Fruit fly (Drosophila melanogaster) whole organism, adult: ENCODE data around the gene CG6567.
A peak's percentile ranks its signal among the peaks of the same experiment; 100 is the strongest.

Experiments used
- CG11617 ChIP-seq: fragments of 200-800 bp; sonication (Bioruptor generic); optimal IDR thresholded peaks from 2 replicates; lab custom pipeline; 2017; ENCODE audit warnings: mild to moderate bottlenecking, missing biosample characterization, missing genetic modification reagents, missing genetic modification characterization
- CG12768 ChIP-seq: fragments of 200-800 bp; sonication (Bioruptor generic); optimal IDR thresholded peaks from 2 replicates; lab custom pipeline; 2017; ENCODE audit warnings: missing biosample characterization, missing genetic modification characterization, mild to moderate bottlenecking, moderate library complexity, missing genetic modification reagents
- CG14711 ChIP-seq: fragments of 200-800 bp; sonication (Bioruptor generic); optimal IDR thresholded peaks from 2 replicates; lab custom pipeline; 2018; ENCODE audit warnings: missing biosample characterization, mild to moderate bottlenecking, missing genetic modification characterization, moderate library complexity
- CG1620 ChIP-seq: fragments of 200-800 bp; sonication (Bioruptor generic); optimal IDR thresholded peaks from 2 replicates; lab custom pipeline; 2016; ENCODE audit warnings: missing biosample characterization, missing genetic modification characterization
- CG33017 ChIP-seq: fragments of 200-800 bp; sonication (Bioruptor generic); optimal IDR thresholded peaks from 2 replicates; lab custom pipeline; 2018; ENCODE audit warnings: missing biosample characterization, mild to moderate bottlenecking, missing genetic modification characterization, moderate library complexity
- CG5204 ChIP-seq: fragments of 200-800 bp; sonication (Bioruptor generic); optimal IDR thresholded peaks from 2 replicates; lab custom pipeline; 2016; ENCODE audit warnings: missing biosample characterization, missing genetic modification characterization
- CG7045 ChIP-seq: fragments of 200-800 bp; sonication (Bioruptor generic); optimal IDR thresholded peaks from 2 replicates; lab custom pipeline; 2017; ENCODE audit warnings: missing biosample characterization, mild to moderate bottlenecking, missing genetic modification characterization
- CG7101 ChIP-seq: fragments of 200-800 bp; sonication (Bioruptor generic); optimal IDR thresholded peaks from 2 replicates; lab custom pipeline; 2018; ENCODE audit warnings: missing biosample characterization, mild to moderate bottlenecking, missing genetic modification characterization, moderate library complexity
- Clk ChIP-seq: fragments of 200-800 bp; sonication (Bioruptor generic); optimal IDR thresholded peaks from 2 replicates; lab custom pipeline; 2017; ENCODE audit warnings: missing biosample characterization, missing genetic modification characterization
- Crg-1 ChIP-seq: fragments of 200-800 bp; sonication (Bioruptor generic); optimal IDR thresholded peaks from 2 replicates; lab custom pipeline; 2016; ENCODE audit warnings: missing biosample characterization, missing genetic modification characterization
- Hr96 ChIP-seq: fragments of 200-800 bp; sonication (Bioruptor generic); optimal IDR thresholded peaks from 2 replicates; lab custom pipeline; 2016; ENCODE audit warnings: missing biosample characterization, missing genetic modification characterization
- Mnt ChIP-seq: fragments of 200-800 bp; sonication (Bioruptor generic); optimal IDR thresholded peaks from 2 replicates; lab custom pipeline; 2016; ENCODE audit warnings: missing biosample characterization, mild to moderate bottlenecking, missing genetic modification characterization
- bab1 ChIP-seq: fragments of 200-800 bp; sonication (Bioruptor generic); optimal IDR thresholded peaks from 3 replicates; lab custom pipeline; 2019; ENCODE audit warnings: missing biosample characterization, mild to moderate bottlenecking, missing genetic modification characterization, moderate library complexity
- cic ChIP-seq: fragments of 200-800 bp; sonication (Bioruptor generic); optimal IDR thresholded peaks from 2 replicates; lab custom pipeline; 2017; ENCODE audit warnings: missing biosample characterization, mild to moderate bottlenecking, missing genetic modification characterization, moderate library complexity
- cnc ChIP-seq, 2 experiments: fragments of >200 bp; optimal IDR thresholded peaks; 2 replicates each; lab custom pipeline; 2017
- kay ChIP-seq: fragments of 200-800 bp; sonication (Bioruptor generic); peaks from one replicate; lab custom pipeline; 2016; ENCODE audit warnings: missing biosample characterization, missing genetic modification characterization, borderline replicate concordance
- ovo ChIP-seq: fragments of 200-800 bp; sonication (Bioruptor generic); optimal IDR thresholded peaks from 2 replicates; lab custom pipeline; 2016; ENCODE audit warnings: missing biosample characterization, missing genetic modification characterization
- pad ChIP-seq: fragments of 200-800 bp; sonication (Bioruptor generic); optimal IDR thresholded peaks from 3 replicates; lab custom pipeline; 2017; ENCODE audit warnings: missing biosample characterization, missing genetic modification characterization, mild to moderate bottlenecking, moderate library complexity, missing genetic modification reagents
- tj ChIP-seq: fragments of 200-800 bp; sonication (Bioruptor generic); optimal IDR thresholded peaks from 3 replicates; lab custom pipeline; 2017; ENCODE audit warnings: missing biosample characterization, mild to moderate bottlenecking, missing genetic modification characterization, moderate library complexity
- toe ChIP-seq: fragments of 200-800 bp; sonication (Bioruptor generic); optimal IDR thresholded peaks from 2 replicates; lab custom pipeline; 2016; ENCODE audit warnings: missing biosample characterization, missing genetic modification characterization

The CG6567 gene

DNA sequence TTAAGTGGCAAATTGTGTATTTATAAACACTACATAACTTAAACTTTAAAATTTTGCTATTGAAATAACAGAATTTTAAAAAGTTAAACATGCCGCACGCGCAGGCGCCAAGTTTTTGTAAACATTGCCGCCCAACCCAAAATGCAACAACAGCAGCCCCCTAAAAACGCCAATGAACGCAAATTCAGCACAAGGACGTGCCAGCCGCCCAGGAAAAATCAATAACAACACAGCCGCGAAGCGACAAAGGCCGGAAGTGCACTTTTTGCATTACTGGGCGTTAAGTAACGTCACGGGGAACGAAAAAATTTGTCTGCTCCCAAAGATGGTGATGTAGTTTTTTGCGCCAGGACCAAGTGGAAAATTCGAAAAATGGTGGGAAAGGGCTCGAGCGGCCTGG lies 18.6 kb upstream of the CG6567 start, which contains the start of gene CG4596:
Gene CG4596 (plus strand): TSS at position 219 of the 400 bp plus-strand sequence.
- TF ChIP-seq Hr96 (GFP tag; lab: Kevin White, UChicago) (no peak), bab1 (GFP tag; lab: Kevin White, UChicago) (no peak), CG33017 (tag; lab: Kevin White, UChicago) (no peak), Crg-1 (GFP tag; lab: Kevin White, UChicago) (no peak), CG5204 (no peak), cic (GFP tag; lab: Kevin White, UChicago) (no peak), CG12768 (GFP tag; lab: Kevin White, UChicago) (no peak), cnc (optimal IDR thresholded peaks at IDR 0.05; lab: Kevin White, UChicago) (no peak), pad (GFP tag; lab: Kevin White, UChicago) (no peak), CG7045 (GFP tag; lab: Kevin White, UChicago) (no peak), tj (GFP tag; lab: Kevin White, UChicago) (no peak), Mnt (no peak), kay (no peak)

DNA sequence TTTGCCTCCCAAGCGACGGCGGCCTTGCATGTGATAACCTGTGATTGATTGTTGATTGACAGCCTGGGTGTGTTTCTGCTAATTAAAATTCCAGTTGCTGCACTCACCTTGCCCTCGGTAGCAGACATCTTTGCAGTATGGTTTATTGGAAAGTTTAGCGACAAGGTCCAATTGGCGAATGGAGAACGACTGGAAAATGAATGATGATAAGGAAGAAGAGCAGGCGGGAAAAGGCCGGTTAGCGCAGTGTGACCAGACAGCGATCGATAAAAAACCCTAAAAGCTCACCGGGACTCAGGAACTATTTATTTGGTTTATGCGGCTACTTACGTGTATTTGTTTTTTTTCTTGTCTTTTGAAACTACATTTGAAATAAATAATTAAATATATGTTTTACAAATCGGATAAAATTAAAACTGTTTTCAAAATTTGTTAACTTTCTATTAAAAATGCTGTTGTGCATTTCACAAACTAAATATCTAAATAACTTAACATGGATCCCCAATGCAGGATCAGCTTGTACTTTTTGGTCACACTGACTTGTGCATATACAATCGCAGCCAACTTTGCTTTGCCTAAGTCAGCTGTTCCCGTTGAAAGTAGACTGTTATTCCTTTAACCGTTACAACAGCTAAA lies 18.0 kb upstream of the CG6567 start, which contains the start of gene Fdh:
Gene Fdh (minus strand): TSS at position 234 of the 636 bp plus-strand sequence.
- TF ChIP-seq CG7101 (tag; lab: Kevin White, UChicago) (peak; percentile 69), CG14711 (peak; percentile 77), CG33017 (tag; lab: Kevin White, UChicago) (peak; percentile 72), CG1620 (GFP tag; lab: Kevin White, UChicago) (peak; percentile 3), Clk (GFP tag; lab: Kevin White, UChicago) (no peak), Crg-1 (GFP tag; lab: Kevin White, UChicago) (peak; percentile 6), CG11617 (GFP tag; lab: Kevin White, UChicago) (peak; percentile 74), cic (GFP tag; lab: Kevin White, UChicago) (peak; percentile 8), Hr96 (GFP tag; lab: Kevin White, UChicago) (no peak), bab1 (GFP tag; lab: Kevin White, UChicago) (peak; percentile 58), pad (GFP tag; lab: Kevin White, UChicago) (peak; percentile 41), toe (GFP tag; lab: Kevin White, UChicago) (no peak), cnc (optimal IDR thresholded peaks at IDR 0.05; lab: Kevin White, UChicago) (peak in 1 of 2 experiments; percentile 52), CG5204 (no peak), kay (peak; percentile 82), Mnt (peak; percentile 41), CG7045 (GFP tag; lab: Kevin White, UChicago) (peak; percentile 23), ovo (GFP tag; lab: Kevin White, UChicago) (peak; percentile 4), tj (GFP tag; lab: Kevin White, UChicago) (peak; percentile 28), CG12768 (GFP tag; lab: Kevin White, UChicago) (peak; percentile 62)

DNA sequence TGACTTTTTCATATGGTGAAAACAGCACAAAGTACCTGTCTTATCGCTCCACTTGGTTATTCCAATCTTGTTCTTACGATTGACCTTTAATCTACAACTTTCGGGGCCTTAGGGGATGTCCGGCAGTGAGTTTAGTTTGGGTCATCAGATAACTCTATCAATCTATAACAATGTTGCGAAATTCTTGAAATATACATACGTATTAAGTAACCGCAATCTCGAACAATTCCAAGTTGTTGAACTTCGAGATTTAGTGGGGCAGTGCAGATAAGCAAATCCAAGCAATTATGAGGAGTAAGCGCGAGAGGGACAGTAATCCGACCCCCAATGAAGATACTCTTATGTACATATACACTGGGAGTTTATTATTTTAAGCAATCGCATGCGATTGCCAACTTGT lies 16.3 kb upstream of the CG6567 start:
- TF ChIP-seq CG12768 (GFP tag; lab: Kevin White, UChicago) = no peak
- peak; percentile 32 for TF ChIP-seq cic (GFP tag; lab: Kevin White, UChicago)
- TF ChIP-seq tj (GFP tag; lab: Kevin White, UChicago) = peak; percentile 8

DNA sequence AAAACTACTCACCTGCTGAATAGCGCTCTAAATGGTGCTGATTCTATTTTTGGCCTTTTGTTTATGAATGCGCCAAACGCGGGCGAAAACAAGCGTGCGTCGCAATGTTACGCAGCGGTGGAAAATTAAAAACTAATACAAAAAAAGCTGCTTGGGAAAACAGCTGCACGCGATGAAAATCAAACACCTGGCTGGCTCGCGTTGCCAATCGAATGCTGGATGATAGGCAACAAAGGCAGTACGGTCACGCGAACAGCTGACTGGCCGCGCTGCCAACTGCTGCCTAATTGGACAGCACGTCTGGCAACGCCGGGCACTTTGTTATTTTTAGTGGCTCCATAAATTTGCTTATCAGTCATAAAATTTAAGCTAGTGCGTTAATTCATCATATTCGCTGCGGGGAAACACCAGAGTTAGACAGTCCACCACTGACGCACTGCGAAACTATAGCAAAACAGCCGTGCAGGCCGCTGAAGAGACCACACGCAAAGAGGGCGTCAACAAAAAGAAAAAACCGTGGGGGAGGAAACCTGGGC lies 14.2 kb upstream of the CG6567 start, which contains the start of the genes SelR and Tsp86D:
Gene SelR (minus strand): TSS at position 216 of the 536 bp plus-strand sequence.
Gene Tsp86D (plus strand): TSS at position 282 of the 536 bp plus-strand sequence.
- TF ChIP-seq cic (GFP tag; lab: Kevin White, UChicago) (peak; percentile 83), kay (no peak), CG14711 (peak; percentile 50), tj (GFP tag; lab: Kevin White, UChicago) (peak; percentile 90), CG1620 (GFP tag; lab: Kevin White, UChicago) (peak; percentile 16), ovo (GFP tag; lab: Kevin White, UChicago) (peak; percentile 6), Mnt (peak; percentile 69), CG33017 (tag; lab: Kevin White, UChicago) (peak; percentile 56), CG5204 (no peak), Clk (GFP tag; lab: Kevin White, UChicago) (peak; percentile 37), pad (GFP tag; lab: Kevin White, UChicago) (peak; percentile 31), CG12768 (GFP tag; lab: Kevin White, UChicago) (peak; percentile 54), CG7101 (tag; lab: Kevin White, UChicago) (peak; percentile 53), CG11617 (GFP tag; lab: Kevin White, UChicago) (peak; percentile 61), CG7045 (GFP tag; lab: Kevin White, UChicago) (peak; percentile 54), Hr96 (GFP tag; lab: Kevin White, UChicago) (no peak), Crg-1 (GFP tag; lab: Kevin White, UChicago) (no peak), bab1 (GFP tag; lab: Kevin White, UChicago) (peak; percentile 69), toe (GFP tag; lab: Kevin White, UChicago) (no peak), cnc (optimal IDR thresholded peaks at IDR 0.05; lab: Kevin White, UChicago) (no peak)

DNA sequence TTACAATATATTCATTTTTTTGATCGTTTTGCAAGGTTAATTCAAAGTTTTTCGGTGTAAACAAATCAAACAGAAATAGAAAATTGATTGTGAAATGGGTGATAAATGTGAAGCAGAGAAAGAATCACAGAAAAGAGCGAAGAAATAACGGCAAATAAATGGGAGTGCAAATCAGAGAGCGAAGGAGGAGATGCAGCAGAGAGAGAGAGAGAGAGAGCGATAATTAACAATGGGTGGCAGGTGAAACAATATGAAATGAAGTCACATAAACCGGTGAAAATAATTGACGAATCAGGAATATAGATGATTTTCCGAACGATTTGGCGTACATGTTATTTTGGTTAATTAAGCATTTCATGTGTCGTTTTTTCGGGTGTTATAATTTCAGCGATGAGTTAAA lies 9.7 kb upstream of the CG6567 start:
- TF ChIP-seq CG7101 (tag; lab: Kevin White, UChicago) = no peak
- peak; percentile 41 for TF ChIP-seq ovo (GFP tag; lab: Kevin White, UChicago)

DNA sequence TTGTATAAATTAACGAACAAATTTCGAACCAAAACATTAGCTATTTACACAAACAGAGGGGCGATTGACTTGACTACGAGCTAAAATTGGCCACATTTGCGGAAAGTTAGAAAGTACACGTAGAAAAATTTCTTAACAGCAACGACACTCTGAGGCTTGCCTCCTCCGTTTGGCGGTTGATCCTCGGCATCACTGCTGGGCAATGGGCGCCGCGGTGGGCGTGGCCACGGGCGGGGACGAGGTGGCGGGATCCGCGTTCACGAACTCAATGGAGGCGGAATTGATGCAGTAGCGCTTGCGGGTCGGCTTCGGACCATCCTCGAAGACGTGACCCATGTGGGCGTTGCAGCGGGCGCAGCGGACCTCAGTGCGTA lies 9.2 kb upstream of the CG6567 start:
- TF ChIP-seq CG33017 (tag; lab: Kevin White, UChicago) (peak; percentile 6), Clk (GFP tag; lab: Kevin White, UChicago) (no peak), Crg-1 (GFP tag; lab: Kevin White, UChicago) (no peak), toe (GFP tag; lab: Kevin White, UChicago) (no peak), CG1620 (GFP tag; lab: Kevin White, UChicago) (peak; percentile 10), bab1 (GFP tag; lab: Kevin White, UChicago) (no peak), ovo (GFP tag; lab: Kevin White, UChicago) (no peak), kay (no peak), CG11617 (GFP tag; lab: Kevin White, UChicago) (no peak)
